Worm (Caenorhabditis elegans): ENCODE results near the gene irld-64.

The irld-64 gene

DNA sequence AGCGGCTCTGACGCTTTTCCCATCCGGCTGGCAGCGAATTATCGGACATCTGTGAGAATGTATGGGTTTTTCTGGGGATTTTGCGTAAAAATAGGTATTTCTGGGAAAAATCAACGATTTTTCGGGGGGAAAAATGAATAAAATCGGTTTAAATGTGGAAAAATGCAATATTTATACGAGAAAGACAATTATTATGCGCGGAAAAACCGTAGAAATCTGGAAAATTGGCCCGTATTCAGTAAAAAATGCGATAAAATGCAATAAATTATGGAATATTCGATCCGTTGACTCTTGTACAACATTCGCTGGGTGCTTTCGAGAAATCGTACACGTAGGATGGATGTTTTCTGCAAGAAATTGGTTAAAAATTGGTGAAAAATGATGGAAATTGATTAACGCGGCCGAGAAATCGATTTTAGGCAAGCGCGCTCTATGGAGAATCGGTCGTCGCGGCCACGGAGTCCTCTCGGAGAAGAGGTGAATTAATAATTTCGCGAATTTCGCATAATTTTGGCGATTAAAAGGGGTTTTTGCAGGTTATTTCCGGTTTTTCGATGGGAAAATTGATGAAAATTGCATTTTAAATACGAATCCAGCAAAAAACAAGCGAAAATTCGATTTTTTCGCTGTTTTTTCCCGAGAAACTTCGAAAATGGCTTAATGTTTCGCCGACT is 41.3 kb downstream of the irld-64 start, which contains the start of gene pinn-1 (continued):
- TF ChIP-seq lin-11 (tag; optimal IDR thresholded peaks at IDR 0.05) (no peak), C08G9.2 (tag; optimal IDR thresholded peaks at IDR 0.05) (peak; percentile 99), syd-9 (tag; optimal IDR thresholded peaks at IDR 0.05) (no peak), zip-5 (tag; optimal IDR thresholded peaks at IDR 0.05) (peak; percentile 76), lim-6 (tag; optimal IDR thresholded peaks at IDR 0.05) (peak; percentile 92), hlh-8 (tag; optimal IDR thresholded peaks at IDR 0.05) (peak; percentile 79), nhr-232 (tag; optimal IDR thresholded peaks at IDR 0.05) (no peak), ahr-1 (tag; optimal IDR thresholded peaks at IDR 0.05) (peak; percentile 13), fkh-6 (tag; optimal IDR thresholded peaks at IDR 0.05) (no peak), tbx-7 (tag; optimal IDR thresholded peaks at IDR 0.05) (peak; percentile 94), K09A11.1 (tag; optimal IDR thresholded peaks at IDR 0.05; ENCODE audit: insufficient read depth) (no peak), unc-42 (tag; optimal IDR thresholded peaks at IDR 0.05) (peak; percentile 70), unc-86 (tag; optimal IDR thresholded peaks at IDR 0.05) (peak; percentile 13), hlh-6 (tag; optimal IDR thresholded peaks at IDR 0.05) (peak; percentile 68), elt-4 (tag; optimal IDR thresholded peaks at IDR 0.05) (no peak), tbx-2 (tag; optimal IDR thresholded peaks at IDR 0.05) (peak; percentile 86), rnt-1 (tag; optimal IDR thresholded peaks at IDR 0.05) (peak; percentile 92)

ce11 chrII:2885518-2886449 is 44.6 kb downstream of the irld-64 start:
- peak; percentile 23 for TF ChIP-seq ceh-48 (tag; optimal IDR thresholded peaks at IDR 0.05)
- no peak for TF ChIP-seq C08G9.2 (tag; optimal IDR thresholded peaks at IDR 0.05)

- no peak for TF ChIP-seq rnt-1 (tag; optimal IDR thresholded peaks at IDR 0.05)
- no peak for TF ChIP-seq ttx-3 (tag; optimal IDR thresholded peaks at IDR 0.05)
- TF ChIP-seq pha-4 (tag; optimal IDR thresholded peaks at IDR 0.05): no peak
- TF ChIP-seq unc-55 (GFP tag; optimal IDR thresholded peaks at IDR 0.05): no peak
- no peak for TF ChIP-seq sox-2 (GFP tag; IDR thresholded peaks at IDR 0.05)
- no peak for TF ChIP-seq odd-2 (tag; optimal IDR thresholded peaks at IDR 0.05)
- no peak for TF ChIP-seq eyg-1 (tag; optimal IDR thresholded peaks at IDR 0.05)
- TF ChIP-seq dmd-4 (tag; optimal IDR thresholded peaks at IDR 0.05; ENCODE audit: borderline replicate concordance): no peak
- no peak for TF ChIP-seq gmeb-2 (tag; optimal IDR thresholded peaks at IDR 0.05)
- TF ChIP-seq ceh-34 (tag; optimal IDR thresholded peaks at IDR 0.05): no peak
- no peak for TF ChIP-seq unc-3 (GFP tag; conservative IDR thresholded peaks at IDR 0.05)
- TF ChIP-seq unc-3 (tag; optimal IDR thresholded peaks at IDR 0.05): no peak
- no peak for TF ChIP-seq ceh-31 (tag; optimal IDR thresholded peaks at IDR 0.05)
These were observed 45.6 kb downstream of the irld-64 start, which contains the start of gene pigw-1 for ce11 chrII:2884810-2885209. Gene pigw-1, minus strand, starts transcription at chrII:2884910.

- TF ChIP-seq ceh-24 (tag; optimal IDR thresholded peaks at IDR 0.05): no peak
- TF ChIP-seq unc-55 (GFP tag; optimal IDR thresholded peaks at IDR 0.05): no peak
- no peak for TF ChIP-seq pax-1 (tag; optimal IDR thresholded peaks at IDR 0.05)
- TF ChIP-seq C38D4.7 (GFP tag; optimal IDR thresholded peaks at IDR 0.05): no peak
- TF ChIP-seq ceh-18 (tag; optimal IDR thresholded peaks at IDR 0.05): no peak
These were observed 49.3 kb downstream of the irld-64 start for ce11 chrII:2881088-2881487.

Data from whole organism, late embryonic.